Fruit fly (Drosophila melanogaster) whole organism, embryonic: ENCODE measurements around the gene dj-1beta.

Source experiments
- Antp ChIP-seq: fragments of 200-800 bp; sonication (Bioruptor generic); optimal IDR thresholded peaks from 3 replicates; lab custom pipeline; 2016; ENCODE audit warnings: missing biosample characterization, missing genetic modification characterization
- Blimp-1 ChIP-seq: fragments of 200-800 bp; sonication (Bioruptor generic); optimal IDR thresholded peaks from 3 replicates; lab custom pipeline; 2018; ENCODE audit warnings: missing biosample characterization, missing genetic modification characterization, mild to moderate bottlenecking, moderate library complexity, missing genetic modification reagents
- CG10267 ChIP-seq: fragments of 200-800 bp; sonication (Bioruptor generic); optimal IDR thresholded peaks from 2 replicates; lab custom pipeline; 2018; ENCODE audit warnings: missing biosample characterization, mild to moderate bottlenecking, missing genetic modification characterization, moderate library complexity
- CG10979 ChIP-seq: fragments of 200-800 bp; sonication (Bioruptor generic); optimal IDR thresholded peaks from 2 replicates; lab custom pipeline; 2018; ENCODE audit warnings: missing biosample characterization, mild to moderate bottlenecking, missing genetic modification characterization, moderate library complexity
- CG11723 ChIP-seq: fragments of 200-800 bp; sonication (Bioruptor generic); optimal IDR thresholded peaks from 2 replicates; lab custom pipeline; 2017; ENCODE audit warnings: missing biosample characterization, mild to moderate bottlenecking, missing genetic modification characterization
- CG12659 ChIP-seq: fragments of 200-800 bp; sonication (Bioruptor generic); optimal IDR thresholded peaks from 3 replicates; lab custom pipeline; 2017; ENCODE audit warnings: mild to moderate bottlenecking, missing biosample characterization, missing genetic modification reagents, missing genetic modification characterization
- CG12769 ChIP-seq: fragments of 200-800 bp; sonication (Bioruptor generic); optimal IDR thresholded peaks from 2 replicates; lab custom pipeline; 2019; ENCODE audit warnings: missing biosample characterization, mild to moderate bottlenecking, missing genetic modification characterization, moderate library complexity
- CG13624 ChIP-seq: fragments of 200-800 bp; sonication (Bioruptor generic); optimal IDR thresholded peaks from 2 replicates; lab custom pipeline; 2016; ENCODE audit warnings: missing biosample characterization, missing genetic modification characterization
- CG13894 ChIP-seq: fragments of 200-800 bp; sonication (Bioruptor generic); optimal IDR thresholded peaks from 3 replicates; lab custom pipeline; 2018; ENCODE audit warnings: missing biosample characterization, mild to moderate bottlenecking, missing genetic modification characterization, moderate library complexity
- CG17186 ChIP-seq: fragments of 200-800 bp; sonication (Bioruptor generic); optimal IDR thresholded peaks from 3 replicates; lab custom pipeline; 2017; ENCODE audit warnings: missing biosample characterization, missing genetic modification reagents, missing genetic modification characterization
- CG17361 ChIP-seq: fragments of 200-800 bp; sonication (Bioruptor generic); IDR thresholded peaks from 3 replicates; pipeline ENCODE4 v1.3.6; 2022; ENCODE audit warnings: missing biosample characterization, missing genetic modification characterization
- CG18262 ChIP-seq: fragments of 200-800 bp; optimal IDR thresholded peaks from 3 replicates; lab custom pipeline; 2019; ENCODE audit warnings: missing biosample characterization, mild to moderate bottlenecking, missing genetic modification characterization, moderate library complexity
- CG18476 ChIP-seq: fragments of 200-800 bp; sonication (Bioruptor generic); optimal IDR thresholded peaks from 2 replicates; lab custom pipeline; 2016; ENCODE audit warnings: missing biosample characterization, mild to moderate bottlenecking, missing genetic modification characterization
- CG2199 ChIP-seq: fragments of 200-800 bp; sonication (Bioruptor generic); IDR thresholded peaks from 3 replicates; pipeline ENCODE4 v1.3.6; 2022; ENCODE audit warnings: missing biosample characterization, missing genetic modification characterization
- CG30403 ChIP-seq: fragments of 200-800 bp; sonication (Bioruptor generic); optimal IDR thresholded peaks from 3 replicates; lab custom pipeline; 2016; ENCODE audit warnings: missing biosample characterization, missing genetic modification characterization
- CG3163 ChIP-seq: fragments of 200-800 bp; sonication (Bioruptor generic); optimal IDR thresholded peaks from 3 replicates; lab custom pipeline; 2016; ENCODE audit warnings: missing biosample characterization, missing genetic modification characterization
- CG34376 ChIP-seq: fragments of 200-800 bp; sonication (Bioruptor generic); optimal IDR thresholded peaks from 2 replicates; lab custom pipeline; 2018; ENCODE audit warnings: missing biosample characterization, mild to moderate bottlenecking, missing genetic modification characterization
- CG6272 ChIP-seq: fragments of 200-800 bp; sonication (Bioruptor generic); IDR thresholded peaks from 2 replicates; pipeline ENCODE4 v1.3.6; 2022; ENCODE audit warnings: missing biosample characterization, missing genetic modification characterization
- CG6854 ChIP-seq: fragments of 200-800 bp; sonication (Bioruptor generic); optimal IDR thresholded peaks from 3 replicates; lab custom pipeline; 2017; ENCODE audit warnings: missing biosample characterization, mild to moderate bottlenecking, missing genetic modification characterization
- CG7271 ChIP-seq: fragments of 200-800 bp; sonication (Bioruptor generic); optimal IDR thresholded peaks from 2 replicates; lab custom pipeline; 2018; ENCODE audit warnings: missing biosample characterization, mild to moderate bottlenecking, missing genetic modification characterization, moderate library complexity
- CG8281 ChIP-seq: fragments of 200-800 bp; sonication (Bioruptor generic); optimal IDR thresholded peaks from 2 replicates; lab custom pipeline; 2018; ENCODE audit warnings: missing biosample characterization, mild to moderate bottlenecking, missing genetic modification characterization, moderate library complexity
- Fer3 ChIP-seq: fragments of 200-800 bp; sonication (Bioruptor generic); optimal IDR thresholded peaks from 2 replicates; lab custom pipeline; 2018; ENCODE audit warnings: missing biosample characterization, mild to moderate bottlenecking, missing genetic modification characterization, moderate library complexity
- HmgZ ChIP-seq: fragments of 200-800 bp; sonication (Bioruptor generic); optimal IDR thresholded peaks from 2 replicates; lab custom pipeline; 2018; ENCODE audit warnings: missing biosample characterization, mild to moderate bottlenecking, missing genetic modification characterization
- MESR4 ChIP-seq: fragments of 200-800 bp; sonication (Bioruptor generic); optimal IDR thresholded peaks from 2 replicates; lab custom pipeline; 2018; ENCODE audit warnings: missing biosample characterization, mild to moderate bottlenecking, missing genetic modification characterization, moderate library complexity
- Meics ChIP-seq: fragments of 200-800 bp; sonication (Bioruptor generic); optimal IDR thresholded peaks from 2 replicates; lab custom pipeline; 2017; ENCODE audit warnings: missing biosample characterization, mild to moderate bottlenecking, missing genetic modification characterization
- Myb ChIP-seq: fragments of 200-800 bp; sonication (Bioruptor generic); optimal IDR thresholded peaks from 2 replicates; lab custom pipeline; 2016; ENCODE audit warnings: missing biosample characterization, missing genetic modification characterization
- NC2β ChIP-seq: fragments of 200-800 bp; sonication (Bioruptor generic); optimal IDR thresholded peaks from 2 replicates; lab custom pipeline; 2016; ENCODE audit warnings: missing biosample characterization, missing genetic modification characterization
- Ssrp ChIP-seq: fragments of 200-800 bp; sonication (Bioruptor generic); optimal IDR thresholded peaks from 2 replicates; lab custom pipeline; 2018; ENCODE audit warnings: missing biosample characterization, mild to moderate bottlenecking, missing genetic modification characterization, moderate library complexity
- TFAM ChIP-seq: fragments of 200-800 bp; sonication (Bioruptor generic); optimal IDR thresholded peaks from 2 replicates; lab custom pipeline; 2017; ENCODE audit warnings: missing biosample characterization, missing genetic modification characterization, inconsistent platforms
- ase ChIP-seq: fragments of 200-800 bp; sonication (Bioruptor generic); IDR thresholded peaks from 3 replicates; pipeline ENCODE4 v1.3.6; 2022; ENCODE audit warnings: missing biosample characterization, missing genetic modification characterization
- az2 ChIP-seq: fragments of 200-800 bp; sonication (Bioruptor generic); optimal IDR thresholded peaks from 3 replicates; lab custom pipeline; 2016; ENCODE audit warnings: missing biosample characterization, missing genetic modification characterization
- br ChIP-seq: fragments of >200 bp; optimal IDR thresholded peaks from 2 replicates; lab custom pipeline; 2017
- chinmo ChIP-seq: fragments of 200-800 bp; sonication (Bioruptor generic); IDR thresholded peaks from 4 replicates; pipeline ENCODE4 v1.3.6; 2022; ENCODE audit warnings: missing biosample characterization, missing genetic modification characterization; ENCODE audit not compliant: partially characterized antibody
- dm ChIP-seq: fragments of 200-800 bp; sonication (Bioruptor generic); optimal IDR thresholded peaks from 3 replicates; lab custom pipeline; 2016; ENCODE audit warnings: missing biosample characterization, missing genetic modification characterization
- fru ChIP-seq: fragments of >200 bp; optimal IDR thresholded peaks from 2 replicates; lab custom pipeline; 2017
- gce ChIP-seq: fragments of 200-800 bp; sonication (Bioruptor generic); IDR thresholded peaks from 3 replicates; pipeline ENCODE4 v1.3.6; 2022; ENCODE audit warnings: missing biosample characterization, missing genetic modification characterization
- grau ChIP-seq: fragments of 200-800 bp; optimal IDR thresholded peaks from 3 replicates; lab custom pipeline; 2019; ENCODE audit warnings: missing biosample characterization, mild to moderate bottlenecking, missing genetic modification characterization, moderate library complexity
- her ChIP-seq: fragments of 200-800 bp; sonication (Bioruptor generic); optimal IDR thresholded peaks from 2 replicates; lab custom pipeline; 2016; ENCODE audit warnings: missing biosample characterization, missing genetic modification characterization
- klu ChIP-seq: fragments of 200-800 bp; sonication (Bioruptor generic); IDR thresholded peaks from 2 replicates; pipeline ENCODE4 v1.3.6; 2022; ENCODE audit warnings: missing biosample characterization, missing genetic modification characterization
- mld ChIP-seq: fragments of 200-800 bp; sonication (Bioruptor generic); IDR thresholded peaks from 3 replicates; pipeline ENCODE4 v1.3.6; 2022; ENCODE audit warnings: missing biosample characterization, missing genetic modification characterization; ENCODE audit not compliant: partially characterized antibody
- nmo ChIP-seq: fragments of 200-800 bp; sonication (Bioruptor generic); optimal IDR thresholded peaks from 2 replicates; lab custom pipeline; 2018; ENCODE audit warnings: missing biosample characterization, mild to moderate bottlenecking, missing genetic modification characterization, moderate library complexity
- odd ChIP-seq: fragments of 200-800 bp; sonication (Bioruptor generic); optimal IDR thresholded peaks from 2 replicates; lab custom pipeline; 2017; ENCODE audit warnings: missing biosample characterization, mild to moderate bottlenecking, missing genetic modification characterization
- pfk ChIP-seq: fragments of 200-800 bp; sonication (Bioruptor generic); optimal IDR thresholded peaks from 2 replicates; lab custom pipeline; 2018; ENCODE audit warnings: missing biosample characterization, mild to moderate bottlenecking, missing genetic modification characterization, moderate library complexity
- pho ChIP-seq: fragments of 200-800 bp; sonication (Bioruptor generic); optimal IDR thresholded peaks from 2 replicates; lab custom pipeline; 2016; ENCODE audit warnings: missing biosample characterization, missing genetic modification characterization
- run ChIP-seq: fragments of 200-800 bp; sonication (Bioruptor generic); optimal IDR thresholded peaks from 3 replicates; lab custom pipeline; 2018; ENCODE audit warnings: missing biosample characterization, mild to moderate bottlenecking, missing genetic modification characterization
- sens-2 ChIP-seq: fragments of 200-800 bp; sonication (Bioruptor generic); IDR thresholded peaks from 2 replicates; pipeline ENCODE4 v1.3.6; 2022; ENCODE audit warnings: missing biosample characterization, missing genetic modification characterization
- sima ChIP-seq: fragments of 200-800 bp; sonication (Bioruptor generic); optimal IDR thresholded peaks from 2 replicates; lab custom pipeline; 2016; ENCODE audit warnings: missing biosample characterization, missing genetic modification characterization
- slou ChIP-seq: fragments of 200-800 bp; sonication (Bioruptor generic); optimal IDR thresholded peaks from 3 replicates; lab custom pipeline; 2016; ENCODE audit warnings: missing biosample characterization, missing genetic modification characterization
- wor ChIP-seq: fragments of 200-800 bp; sonication (Bioruptor generic); IDR thresholded peaks from 2 replicates; pipeline ENCODE4 v1.3.6; 2022; ENCODE audit warnings: missing biosample characterization, missing genetic modification characterization
- zf30C ChIP-seq: fragments of 200-800 bp; sonication (Bioruptor generic); optimal IDR thresholded peaks from 3 replicates; lab custom pipeline; 2018; ENCODE audit warnings: missing biosample characterization, mild to moderate bottlenecking, missing genetic modification characterization
- zfh1 ChIP-seq: fragments of 200-800 bp; sonication (Bioruptor generic); IDR thresholded peaks from 3 replicates; pipeline ENCODE4 v1.3.6; 2022; ENCODE audit warnings: missing biosample characterization, missing genetic modification characterization

The dj-1beta gene

dm6 chr3R:30781661-30782120 lies 25.2 kb upstream of the dj-1beta start (continued):
- TF ChIP-seq zf30C (GFP tag; lab: Kevin White, UChicago): no peak
- TF ChIP-seq CG11723 (GFP tag; lab: Kevin White, UChicago): peak; percentile 66
- TF ChIP-seq CG17186 (GFP tag; lab: Kevin White, UChicago): peak; percentile 53
- peak; percentile 87 for TF ChIP-seq odd
- TF ChIP-seq Meics (GFP tag; lab: Kevin White, UChicago): peak; percentile 87
- peak; percentile 93 for TF ChIP-seq nmo
- peak; percentile 92 for TF ChIP-seq CG12769 (tag; lab: Kevin White, UChicago)
- peak; percentile 36 for TF ChIP-seq MESR4 (GFP tag; lab: Kevin White, UChicago)
- TF ChIP-seq run (tag; lab: Kevin White, UChicago): peak; percentile 78
- TF ChIP-seq CG6272: peak; percentile 89
- peak; percentile 92 for TF ChIP-seq Antp (GFP tag; lab: Kevin White, UChicago)
- peak; percentile 82 for TF ChIP-seq CG7271 (tag; lab: Kevin White, UChicago)
- TF ChIP-seq CG12659 (GFP tag; lab: Kevin White, UChicago): peak; percentile 90
- TF ChIP-seq sima (GFP tag; lab: Kevin White, UChicago): peak; percentile 68
- no peak for TF ChIP-seq CG8281
- TF ChIP-seq CG2199: peak; percentile 92
- TF ChIP-seq Fer3 (tag; lab: Kevin White, UChicago): peak; percentile 91
- TF ChIP-seq CG6854: peak; percentile 70
- peak; percentile 76 for TF ChIP-seq slou (GFP tag; lab: Kevin White, UChicago)
- peak; percentile 95 for TF ChIP-seq CG13624 (GFP tag; lab: Kevin White, UChicago)
- no peak for TF ChIP-seq TFAM (GFP tag; lab: Kevin White, UChicago)
- peak; percentile 88 for TF ChIP-seq dm (GFP tag; lab: Kevin White, UChicago)
- peak; percentile 93 for TF ChIP-seq her (GFP tag; lab: Kevin White, UChicago)
- TF ChIP-seq sens-2: peak; percentile 50; the same call in 1 of the 2 replicates
- peak; percentile 88 for TF ChIP-seq wor
- TF ChIP-seq CG17361 (GFP tag; lab: Robert Waterston, UW): peak; percentile 96
- TF ChIP-seq CG30403 (GFP tag; lab: Kevin White, UChicago): peak; percentile 94
- peak; percentile 81 for TF ChIP-seq CG13894 (tag; lab: Kevin White, UChicago)
- peak; percentile 83; the same call in 1 of the 4 replicates for TF ChIP-seq chinmo (GFP tag; lab: Robert Waterston, UW)
- peak; percentile 91 for TF ChIP-seq Ssrp (tag; lab: Kevin White, UChicago)
- peak; percentile 89 for TF ChIP-seq ase
- peak; percentile 94 for TF ChIP-seq CG10979 (tag; lab: Kevin White, UChicago)
- no peak for TF ChIP-seq fru (lab: Kevin White, UChicago)
- peak; percentile 82 for TF ChIP-seq CG3163 (GFP tag; lab: Kevin White, UChicago)
- peak; percentile 89 for TF ChIP-seq CG18476 (GFP tag; lab: Kevin White, UChicago)
- TF ChIP-seq br (lab: Kevin White, UChicago): no peak
- TF ChIP-seq CG18262 (tag; lab: Kevin White, UChicago): peak; percentile 94
- TF ChIP-seq NC2β (GFP tag; lab: Kevin White, UChicago): peak; percentile 93
- peak; percentile 99 for TF ChIP-seq grau (tag; lab: Kevin White, UChicago)
- peak; percentile 91 for TF ChIP-seq Blimp-1 (GFP tag; lab: Kevin White, UChicago)
- peak; percentile 84 for TF ChIP-seq Myb (GFP tag; lab: Kevin White, UChicago)
- peak; percentile 98 for TF ChIP-seq zfh1 (GFP tag; lab: Robert Waterston, UW)
- TF ChIP-seq CG34376 (GFP tag; lab: Kevin White, UChicago): peak; percentile 87
- no peak for TF ChIP-seq mld
- peak; percentile 87 for TF ChIP-seq CG10267
- TF ChIP-seq klu (GFP tag; lab: Robert Waterston, UW): peak; percentile 83
- TF ChIP-seq pho: peak; percentile 89
- peak; percentile 96 for TF ChIP-seq az2
- TF ChIP-seq gce (GFP tag; lab: Robert Waterston, UW): peak; percentile 91
- peak; percentile 92 for TF ChIP-seq HmgZ (tag; lab: Kevin White, UChicago)
- peak; percentile 33 for TF ChIP-seq pfk (GFP tag; lab: Kevin White, UChicago)
